Worm (Caenorhabditis elegans): ENCODE data around the gene srg-59.

srg-59 gene

ce11 chrV:2694389-2694788, 30.7 kb downstream of the srg-59 start, which contains the start of gene Y45G12B.2:
Y45G12B.2 (plus strand) TSS chrV:2694771.
- TF ChIP-seq madf-6 (GFP tag; IDR thresholded peaks at IDR 0.05) (peak; percentile 63; the same call in 1 of the 2 replicates), ceh-79 (tag; optimal IDR thresholded peaks at IDR 0.05) (no peak), nhr-27 (tag; optimal IDR thresholded peaks at IDR 0.05) (no peak), nhr-80 (tag; optimal IDR thresholded peaks at IDR 0.05) (peak; percentile 36), attf-3 (GFP tag; conservative IDR thresholded peaks at IDR 0.05) (0 out of 2 replicates have a peak, but pooled peaks have one; percentile 27), ztf-18 (tag; optimal IDR thresholded peaks at IDR 0.05) (peak; percentile 5), egl-44 (GFP tag; IDR thresholded peaks at IDR 0.05) (no peak), snpc-4 (GFP tag; optimal IDR thresholded peaks at IDR 0.05) (no peak), snpc-4 (tag; optimal IDR thresholded peaks at IDR 0.05) (peak in 2 of 4 experiments; percentile 58 to 69), athp-1 (tag; optimal IDR thresholded peaks at IDR 0.05) (peak; percentile 6), F33H1.4 (GFP tag; IDR thresholded peaks at IDR 0.05) (peak; percentile 37), ZK185.1 (tag; optimal IDR thresholded peaks at IDR 0.05; ENCODE audit: poor library complexity, severe bottlenecking) (no peak), chd-7 (tag; optimal IDR thresholded peaks at IDR 0.05) (no peak), ceh-91 (GFP tag; IDR thresholded peaks at IDR 0.05) (no peak), B0261.1 (tag; optimal IDR thresholded peaks at IDR 0.05) (no peak), dpff-1 (tag; optimal IDR thresholded peaks at IDR 0.05) (no peak), egl-18 (GFP tag; IDR thresholded peaks at IDR 0.05) (no peak), attf-5 (GFP tag; optimal IDR thresholded peaks at IDR 0.05) (peak; percentile 30), F57C9.4 (tag; optimal IDR thresholded peaks at IDR 0.05) (no peak), F23B12.7 (tag; optimal IDR thresholded peaks at IDR 0.05; ENCODE audit: insufficient read depth) (peak; percentile 88), unc-62 (GFP tag; optimal IDR thresholded peaks at IDR 0.05) (no peak), dpl-1 (GFP tag; optimal IDR thresholded peaks at IDR 0.05) (peak; percentile 50), ztf-25 (GFP tag; IDR thresholded peaks at IDR 0.05) (no peak), ceh-58 (GFP tag; IDR thresholded peaks at IDR 0.05) (no peak), hrde-1 (tag; optimal IDR thresholded peaks at IDR 0.05; ENCODE audit: borderline replicate concordance) (no peak), unc-130 (GFP tag; optimal IDR thresholded peaks at IDR 0.05) (no peak), D2030.7 (GFP tag; IDR thresholded peaks at IDR 0.05) (peak; percentile 56; the same call in 1 of the 2 replicates), hmg-1.2 (GFP tag; IDR thresholded peaks at IDR 0.05) (peak; percentile 46; the same call in 1 of the 2 replicates), fkh-3 (tag; optimal IDR thresholded peaks at IDR 0.05) (no peak), B0035.1 (tag; optimal IDR thresholded peaks at IDR 0.05) (no peak), F52B5.7 (tag; optimal IDR thresholded peaks at IDR 0.05) (no peak), C06A6.2 (GFP tag; conservative IDR thresholded peaks at IDR 0.05) (no peak), tbx-9 (tag; optimal IDR thresholded peaks at IDR 0.05; ENCODE audit: borderline replicate concordance) (no peak), mcd-1 (GFP tag; IDR thresholded peaks at IDR 0.05) (peak; percentile 75), nfya-2 (GFP tag; IDR thresholded peaks at IDR 0.05) (no peak), dox-1 (GFP tag; IDR thresholded peaks at IDR 0.05) (peak; percentile 81), lin-26 (GFP tag; IDR thresholded peaks at IDR 0.05) (no peak), Y95B8A.8 (GFP tag; IDR thresholded peaks at IDR 0.05) (peak; percentile 41; the same call in 1 of the 2 replicates), zim-3 (tag; optimal IDR thresholded peaks at IDR 0.05) (no peak), Y53G8AR.9 (GFP tag; conservative IDR thresholded peaks at IDR 0.05) (0 out of 2 replicates have a peak, but pooled peaks have one; percentile 32), lin-40 (tag; optimal IDR thresholded peaks at IDR 0.05) (peak; percentile 37), ets-4 (GFP tag; optimal IDR thresholded peaks at IDR 0.05) (no peak), hlh-12 (tag; optimal IDR thresholded peaks at IDR 0.05) (no peak), repo-1 (tag; optimal IDR thresholded peaks at IDR 0.05) (no peak), ztf-28 (GFP tag; IDR thresholded peaks at IDR 0.05) (no peak), F22D6.2 (tag; optimal IDR thresholded peaks at IDR 0.05) (no peak), lag-1 (GFP tag; IDR thresholded peaks at IDR 0.05) (no peak), lsy-27 (tag; optimal IDR thresholded peaks at IDR 0.05; ENCODE audit: borderline replicate concordance, insufficient read depth) (no peak), zfh-2 (GFP tag; conservative IDR thresholded peaks at IDR 0.05) (no peak)
